Worm (Caenorhabditis elegans) whole organism, L4 larva: ENCODE data around the gene B0334.4.
"Not testable (repeated sequence)": the region's sequence is repeated elsewhere in the genome, so short reads cannot be mapped to it uniquely, and the experiment has no call there.

Experiments
- D1046.2 ChIP-seq: fragments of 200-800 bp; sonication (Bioruptor generic); IDR thresholded peaks from 2 replicates; pipeline ENCODE4 v1.3.6; 2022; ENCODE audit warnings: missing genetic modification characterization, missing compliant biosample characterization
- R02D3.7 ChIP-seq: fragments of 150-350 bp; sonication (generic microtip); optimal IDR thresholded peaks from 3 replicates; lab custom pipeline; 2014; ENCODE audit warnings: missing biosample characterization, missing genetic modification characterization
- T26A8.4 ChIP-seq: fragments of 200-800 bp; sonication (Bioruptor generic); IDR thresholded peaks from 2 replicates; pipeline ENCODE4 v1.3.6; 2022; ENCODE audit warnings: missing genetic modification characterization, missing compliant biosample characterization
- Y105C5A.15 ChIP-seq: fragments of 200-800 bp; sonication (Bioruptor generic); IDR thresholded peaks from 2 replicates; pipeline ENCODE4 v1.3.6; 2022; ENCODE audit warnings: missing genetic modification characterization, missing compliant biosample characterization
- Y48G9A.11 ChIP-seq: fragments of 200-800 bp; sonication (Bioruptor generic); IDR thresholded peaks from 2 replicates; pipeline ENCODE4 v1.3.6; 2022; ENCODE audit warnings: missing genetic modification reagents, missing genetic modification characterization, missing compliant biosample characterization
- aha-1 ChIP-seq: fragments of 150-350 bp; peaks from one replicate; lab custom pipeline; 2014; ENCODE audit warnings: missing biosample characterization, missing genetic modification characterization
- arid-1 ChIP-seq: fragments of 200-800 bp; sonication (Bioruptor generic); conservative IDR thresholded peaks from 2 replicates; pipeline ENCODE4 v1.3.6; 2022; ENCODE audit warnings: missing genetic modification reagents, missing genetic modification characterization, missing compliant biosample characterization
- ceh-28 ChIP-seq: fragments of 150-350 bp; optimal IDR thresholded peaks from 2 replicates; lab custom pipeline; 2014; ENCODE audit warnings: missing biosample characterization, missing genetic modification reagents, missing genetic modification characterization
- ceh-32 ChIP-seq: sonication (generic microtip); optimal IDR thresholded peaks from 2 replicates; lab custom pipeline; 2016; ENCODE audit warnings: mild to moderate bottlenecking, missing genetic modification characterization, missing compliant biosample characterization; ENCODE audit not compliant: poor library complexity
- ceh-44 ChIP-seq: fragments of 200-800 bp; sonication (Bioruptor generic); IDR thresholded peaks from 2 replicates; pipeline ENCODE4 v1.3.6; 2022; ENCODE audit warnings: missing genetic modification reagents, missing genetic modification characterization, missing compliant biosample characterization
- ceh-82 ChIP-seq: sonication (generic microtip); optimal IDR thresholded peaks from 2 replicates; lab custom pipeline; 2017; ENCODE audit warnings: missing biosample characterization, missing genetic modification characterization
- ces-1 ChIP-seq: fragments of 150-350 bp; sonication (generic microtip); optimal IDR thresholded peaks from 4 replicates; lab custom pipeline; 2014; ENCODE audit warnings: missing biosample characterization, missing genetic modification reagents, missing genetic modification characterization
- daf-8 ChIP-seq: fragments of 200-800 bp; sonication (Bioruptor generic); IDR thresholded peaks from 2 replicates; pipeline ENCODE4 v1.3.6; 2022; ENCODE audit warnings: missing genetic modification characterization, missing compliant biosample characterization
- dmd-9 ChIP-seq: fragments of 200-800 bp; sonication (Bioruptor generic); IDR thresholded peaks from 2 replicates; pipeline ENCODE4 v1.3.6; 2022; ENCODE audit warnings: missing genetic modification reagents, missing genetic modification characterization, missing compliant biosample characterization
- dpl-1 ChIP-seq: fragments of 150-350 bp; optimal IDR thresholded peaks from 2 replicates; lab custom pipeline; 2014; ENCODE audit warnings: missing biosample characterization, missing genetic modification reagents, missing genetic modification characterization
- dve-1 ChIP-seq: sonication (generic microtip); optimal IDR thresholded peaks from 2 replicates; lab custom pipeline; 2017; ENCODE audit warnings: antibody characterized with exemption, mild to moderate bottlenecking, missing genetic modification characterization, missing compliant biosample characterization; ENCODE audit not compliant: insufficient read depth
- egl-43 ChIP-seq: fragments of 200-800 bp; sonication (Bioruptor generic); IDR thresholded peaks from 2 replicates; pipeline ENCODE4 v1.3.6; 2022; ENCODE audit warnings: missing genetic modification reagents, missing genetic modification characterization, missing compliant biosample characterization
- fkh-10 ChIP-seq: fragments of 150-350 bp; optimal IDR thresholded peaks from 2 replicates; lab custom pipeline; 2014; ENCODE audit warnings: missing biosample characterization, missing genetic modification reagents, missing genetic modification characterization
- hmg-1.1 ChIP-seq: fragments of 200-800 bp; sonication (Bioruptor generic); IDR thresholded peaks from 2 replicates; pipeline ENCODE4 v1.3.6; 2022; ENCODE audit warnings: missing genetic modification reagents, missing genetic modification characterization, missing compliant biosample characterization
- lim-7 ChIP-seq: fragments of 200-800 bp; sonication (Bioruptor generic); IDR thresholded peaks from 2 replicates; pipeline ENCODE4 v1.3.6; 2022; ENCODE audit warnings: missing genetic modification characterization, missing compliant biosample characterization
- lin-1 ChIP-seq: fragments of 200-800 bp; sonication (Bioruptor generic); IDR thresholded peaks from 2 replicates; pipeline ENCODE4 v1.3.6; 2022; ENCODE audit warnings: missing genetic modification reagents, missing genetic modification characterization, missing compliant biosample characterization
- lin-38 ChIP-seq: fragments of 200-800 bp; sonication (Bioruptor generic); IDR thresholded peaks from 2 replicates; pipeline ENCODE4 v1.3.6; 2022; ENCODE audit warnings: missing genetic modification reagents, missing genetic modification characterization, missing compliant biosample characterization
- mdl-1 ChIP-seq, 2 experiments: fragments of 150-350 bp in 1 of 2; sonication (generic microtip) in 1 of 2; optimal IDR thresholded peaks; 2 replicates each; lab custom pipeline; 2014 to 2017; ENCODE audit warnings: missing biosample characterization in 2 of 2, missing genetic modification characterization in 2 of 2
- nhr-102 ChIP-seq: sonication (generic microtip); optimal IDR thresholded peaks from 2 replicates; lab custom pipeline; 2016; ENCODE audit warnings: mild to moderate bottlenecking, missing genetic modification characterization, moderate library complexity, missing compliant biosample characterization
- nhr-11 ChIP-seq: fragments of 150-350 bp; optimal IDR thresholded peaks from 2 replicates; lab custom pipeline; 2014; ENCODE audit warnings: missing biosample characterization, missing genetic modification characterization
- nhr-25 ChIP-seq: sonication (generic microtip); optimal IDR thresholded peaks from 2 replicates; lab custom pipeline; 2017; ENCODE audit warnings: missing genetic modification characterization, mild to moderate bottlenecking, missing compliant biosample characterization, antibody characterized with exemption, moderate library complexity, borderline replicate concordance; ENCODE audit not compliant: insufficient read depth
- nhr-28 ChIP-seq: fragments of 150-350 bp; optimal IDR thresholded peaks from 2 replicates; lab custom pipeline; 2014; ENCODE audit warnings: missing biosample characterization, missing genetic modification characterization
- nhr-42 ChIP-seq: fragments of 200-800 bp; sonication (Bioruptor generic); IDR thresholded peaks from 2 replicates; pipeline ENCODE4 v1.3.6; 2022; ENCODE audit warnings: missing genetic modification characterization, missing compliant biosample characterization
- nhr-48 ChIP-seq: sonication (generic microtip); optimal IDR thresholded peaks from 2 replicates; lab custom pipeline; 2016; ENCODE audit warnings: mild to moderate bottlenecking, missing genetic modification characterization, missing compliant biosample characterization
- php-3 ChIP-seq: fragments of 200-800 bp; sonication (Bioruptor generic); IDR thresholded peaks from 2 replicates; pipeline ENCODE4 v1.3.6; 2022; ENCODE audit warnings: missing genetic modification reagents, missing genetic modification characterization, missing compliant biosample characterization
- pqm-1 ChIP-seq: sonication (generic microtip); optimal IDR thresholded peaks from 2 replicates; lab custom pipeline; 2017; ENCODE audit warnings: missing biosample characterization, missing genetic modification characterization
- set-16 ChIP-seq: fragments of 200-800 bp; sonication (Bioruptor generic); IDR thresholded peaks from 2 replicates; pipeline ENCODE4 v1.3.6; 2022; ENCODE audit warnings: missing genetic modification reagents, missing genetic modification characterization, missing compliant biosample characterization
- snpc-1.2 ChIP-seq: fragments of 200-800 bp; sonication (Bioruptor generic); IDR thresholded peaks from 2 replicates; pipeline ENCODE4 v1.3.6; 2022; ENCODE audit warnings: missing genetic modification reagents, missing genetic modification characterization, missing compliant biosample characterization
- spr-3 ChIP-seq: fragments of 200-800 bp; sonication (Bioruptor generic); optimal IDR thresholded peaks from 2 replicates; lab custom pipeline; 2018; ENCODE audit warnings: mild to moderate bottlenecking, missing genetic modification characterization, missing compliant biosample characterization
- unc-130 ChIP-seq: sonication (generic microtip); optimal IDR thresholded peaks from 2 replicates; lab custom pipeline; 2016; ENCODE audit warnings: missing genetic modification reagents, missing genetic modification characterization, missing compliant biosample characterization
- unc-62 ChIP-seq, 3 experiments: fragments of 150-350 bp in 1 of 3; sonication (generic microtip); optimal IDR thresholded peaks in 2 of 3; peaks in 1 of 3; 1 replicate in 1 of 3; 2 replicates in 2 of 3; lab custom pipeline; 2014 to 2017; ENCODE audit warnings: missing biosample characterization in 3 of 3, missing genetic modification characterization in 3 of 3, missing genetic modification reagents in 3 of 3, missing genotype in 1 of 3
- zfp-3 ChIP-seq: fragments of 200-800 bp; sonication (Bioruptor generic); conservative IDR thresholded peaks from 2 replicates; pipeline ENCODE4 v1.3.6; 2022; ENCODE audit warnings: missing genetic modification reagents, missing genetic modification characterization, missing compliant biosample characterization

The B0334.4 gene

DNA sequence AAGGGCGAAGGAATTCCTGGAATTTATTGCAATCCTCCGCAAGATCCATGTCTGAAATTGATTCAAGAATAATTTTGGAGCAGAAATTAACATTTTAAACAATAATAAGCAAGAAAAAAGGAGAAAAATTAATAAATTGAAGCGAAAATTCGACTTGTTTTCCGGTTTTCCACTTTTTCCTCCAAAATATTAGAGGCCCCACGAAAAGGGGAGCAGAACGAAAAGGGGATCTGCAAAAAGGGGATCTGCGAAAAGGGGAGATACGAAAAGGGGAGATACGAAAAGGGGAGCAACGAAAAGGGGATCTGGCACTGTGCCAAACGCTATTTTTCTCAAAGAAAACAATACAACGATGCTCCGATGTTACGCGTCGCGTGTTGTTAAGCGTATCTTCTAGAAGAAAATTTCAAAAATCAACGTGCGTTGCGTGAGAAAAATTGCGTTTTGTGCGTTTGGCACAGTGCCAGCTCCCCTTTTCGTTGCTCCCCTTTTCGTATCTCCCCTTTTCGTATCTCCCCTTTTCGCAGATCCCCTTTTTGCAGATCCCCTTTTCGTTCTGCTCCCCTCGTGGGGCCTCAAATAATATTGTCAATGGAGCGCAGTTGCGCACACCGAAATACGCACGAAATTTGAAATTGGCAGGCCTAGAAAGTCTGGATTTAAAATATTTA, 39.1 kb downstream of the B0334.4 start, which contains the start of gene Y62F5A.12 (continued):
- TF ChIP-seq php-3 (peak; percentile 77), nhr-48 (peak; percentile 55), unc-62 (GFP tag; optimal IDR thresholded peaks at IDR 0.05 in 1 of 2; lab: Kevin White, UChicago) (peak in 1 of 2 experiments; percentile 66), lim-7 (GFP tag; lab: Robert Waterston, UW) (peak; percentile 82), ceh-44 (GFP tag; lab: Robert Waterston, UW) (peak; percentile 99), nhr-25 (tag; lab: Kevin White, UChicago) (peak; percentile 40), snpc-1.2 (GFP tag; lab: Robert Waterston, UW) (peak; percentile 82), nhr-42 (GFP tag; lab: Robert Waterston, UW) (peak; percentile 94; the same call in 1 of the 2 replicates), Y105C5A.15 (GFP tag; lab: Robert Waterston, UW) (peak; percentile 70; the same call in 1 of the 2 replicates), egl-43 (peak; percentile 93), hmg-1.1 (GFP tag; lab: Robert Waterston, UW) (peak; percentile 93), T26A8.4 (GFP tag; lab: Robert Waterston, UW) (peak; percentile 78), arid-1 (peak; percentile 93), zfp-3 (GFP tag; lab: Robert Waterston, UW) (peak; percentile 92), nhr-28 (peak; percentile 52), dmd-9 (GFP tag; lab: Robert Waterston, UW) (peak; percentile 98), dpl-1 (GFP tag; lab: Kevin White, UChicago) (peak; percentile 77)
- not testable (repeated sequence) for TF ChIP-seq unc-62 (tag; optimal IDR thresholded peaks at IDR 0.05; lab: Kevin White, UChicago)

DNA sequence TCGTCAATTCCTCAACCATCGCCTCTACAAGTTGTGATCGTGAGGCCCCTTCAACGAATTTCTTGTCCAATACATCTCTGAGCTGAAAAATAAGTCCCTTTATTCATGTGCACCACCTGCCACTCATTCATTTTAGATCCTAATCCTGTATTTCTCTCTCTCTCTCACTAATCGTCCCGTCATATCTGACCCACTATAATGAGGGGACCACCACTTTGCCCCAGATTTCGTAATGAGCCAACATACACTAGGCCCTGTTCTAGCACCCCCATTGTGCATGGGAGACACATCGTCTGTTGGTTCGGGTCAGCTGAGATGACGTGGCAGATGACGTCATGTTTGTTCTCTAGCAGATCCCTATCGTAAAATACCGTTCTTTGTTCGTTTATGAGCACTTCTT, 39.9 kb downstream of the B0334.4 start:
- TF ChIP-seq unc-62 (GFP tag; optimal IDR thresholded peaks at IDR 0.05 in 1 of 2; lab: Kevin White, UChicago) (peak in 1 of 2 experiments; percentile 26), unc-62 (tag; optimal IDR thresholded peaks at IDR 0.05; lab: Kevin White, UChicago) (no peak), aha-1 (peak; percentile 58), lin-1 (GFP tag; lab: Robert Waterston, UW) (no peak)

DNA sequence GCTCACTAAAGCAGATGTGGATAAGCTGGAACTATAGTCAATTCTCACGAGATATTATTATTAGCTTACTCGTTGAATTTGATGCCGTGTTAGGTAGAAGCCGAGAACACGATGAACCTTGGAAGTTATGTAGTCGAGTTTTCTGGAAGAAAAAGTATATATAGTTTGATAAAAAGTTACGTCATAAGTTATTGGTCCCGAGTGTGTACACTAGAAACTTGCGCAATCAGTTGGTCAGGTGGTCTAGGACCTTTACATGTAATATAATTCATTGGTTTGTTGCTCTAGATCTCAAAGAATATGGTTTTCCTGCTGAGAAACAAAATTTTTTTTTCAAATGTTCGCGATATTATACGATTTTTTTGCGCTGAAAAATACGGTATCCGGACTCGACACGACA, 40.4 kb downstream of the B0334.4 start:
- no peak for TF ChIP-seq dve-1 (tag; lab: Kevin White, UChicago)
- TF ChIP-seq R02D3.7 (tag; lab: Kevin White, UChicago): no peak
- no peak for TF ChIP-seq Y105C5A.15 (GFP tag; lab: Robert Waterston, UW)
- TF ChIP-seq ces-1 (GFP tag; lab: Kevin White, UChicago): no peak
- TF ChIP-seq nhr-102 (tag; lab: Kevin White, UChicago): no peak
- TF ChIP-seq unc-62 (GFP tag; optimal IDR thresholded peaks at IDR 0.05 in 1 of 2; lab: Kevin White, UChicago): no peak
- TF ChIP-seq unc-62 (tag; optimal IDR thresholded peaks at IDR 0.05; lab: Kevin White, UChicago): no peak
- no peak for TF ChIP-seq nhr-11 (tag; lab: Kevin White, UChicago)
- no peak for TF ChIP-seq pqm-1
- no peak for TF ChIP-seq Y48G9A.11
- no peak for TF ChIP-seq daf-8 (GFP tag; lab: Robert Waterston, UW)

DNA sequence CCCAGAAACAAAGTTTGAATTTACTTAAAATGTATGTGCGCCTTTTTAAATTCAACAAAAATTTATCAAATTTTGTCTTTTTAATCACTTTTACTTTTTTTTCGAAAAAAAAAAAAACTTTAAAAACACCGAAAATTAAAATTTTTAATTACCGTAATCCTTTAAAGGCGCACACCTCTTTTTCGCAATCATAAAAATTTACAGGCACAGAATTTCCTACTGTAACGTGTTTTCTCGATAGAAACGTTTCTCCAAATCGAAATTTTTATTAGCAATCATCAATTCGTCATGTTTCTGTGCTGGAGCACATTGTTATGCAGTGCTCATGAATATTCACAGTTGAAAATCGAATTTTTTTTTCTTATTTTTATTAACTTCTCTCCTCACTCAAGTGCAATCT, 41.0 kb downstream of the B0334.4 start:
- peak; percentile 63 for TF ChIP-seq aha-1
- no peak for TF ChIP-seq ceh-32 (tag; lab: Kevin White, UChicago)

DNA sequence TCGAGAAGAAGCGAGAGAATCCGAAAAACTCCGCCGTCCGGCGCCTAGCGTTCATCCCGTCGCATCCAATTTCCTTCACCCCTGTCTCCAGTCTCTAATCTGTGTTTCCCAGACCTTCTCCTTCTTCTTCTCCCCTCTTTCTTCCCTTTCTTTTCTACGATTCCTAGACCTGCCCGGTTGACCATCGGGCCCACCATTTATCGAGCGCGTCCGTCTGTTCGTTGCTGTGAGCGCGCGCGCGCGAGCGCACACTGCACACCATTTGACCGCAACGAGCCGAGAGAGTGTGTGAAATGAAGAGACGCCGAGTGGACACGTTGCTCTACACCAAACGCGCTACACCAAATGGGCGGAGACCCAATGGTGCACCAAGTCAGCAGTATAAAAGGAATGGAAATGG, 41.6 kb downstream of the B0334.4 start:
- TF ChIP-seq fkh-10 (no peak), set-16 (GFP tag; lab: Robert Waterston, UW) (peak; percentile 82), mdl-1 (tag; optimal IDR thresholded peaks at IDR 0.05; lab: Kevin White, UChicago) (peak in 1 of 2 experiments; percentile 3), ceh-28 (tag; lab: Kevin White, UChicago) (no peak), lin-38 (GFP tag; lab: Robert Waterston, UW) (peak; percentile 73), unc-130 (GFP tag; lab: Kevin White, UChicago) (peak; percentile 70), spr-3 (GFP tag; lab: Kevin White, UChicago) (peak; percentile 9), ceh-82 (no peak), Y48G9A.11 (peak; percentile 64; the same call in 1 of the 2 replicates), D1046.2 (0 out of 2 replicates have a peak, but pooled peaks have one; percentile 8)
